Worm (Caenorhabditis elegans) whole organism, L3 larva: ENCODE results near the gene Y105C5B.18.

Source experiments
- R02D3.7 ChIP-seq: fragments of 150-350 bp; optimal IDR thresholded peaks from 2 replicates; lab custom pipeline; 2014; ENCODE audit warnings: missing biosample characterization, missing genetic modification characterization
- aly-2 ChIP-seq: fragments of 150-350 bp; optimal IDR thresholded peaks from 2 replicates; lab custom pipeline; 2014; ENCODE audit warnings: missing biosample characterization, missing genetic modification characterization
- lin-15B ChIP-seq: fragments of 150-350 bp; optimal IDR thresholded peaks from 2 replicates; lab custom pipeline; 2014; ENCODE audit warnings: missing biosample characterization, missing genetic modification characterization
- nhr-11 ChIP-seq: fragments of 150-350 bp; optimal IDR thresholded peaks from 2 replicates; lab custom pipeline; 2014; ENCODE audit warnings: missing biosample characterization, missing genetic modification characterization
- nhr-67 ChIP-seq: fragments of 150-350 bp; optimal IDR thresholded peaks from 2 replicates; lab custom pipeline; 2014; ENCODE audit warnings: missing biosample characterization, missing genetic modification characterization
- pqm-1 ChIP-seq: fragments of 150-350 bp; optimal IDR thresholded peaks from 2 replicates; lab custom pipeline; 2017; ENCODE audit warnings: missing biosample characterization, missing genetic modification characterization, inconsistent platforms
- snpc-4 ChIP-seq: fragments of 150-350 bp; optimal IDR thresholded peaks from 2 replicates; lab custom pipeline; 2014; ENCODE audit warnings: missing biosample characterization, missing genetic modification characterization
- ztf-4 ChIP-seq: fragments of 150-350 bp; optimal IDR thresholded peaks from 2 replicates; lab custom pipeline; 2014; ENCODE audit warnings: missing biosample characterization, missing genetic modification characterization

DNA sequence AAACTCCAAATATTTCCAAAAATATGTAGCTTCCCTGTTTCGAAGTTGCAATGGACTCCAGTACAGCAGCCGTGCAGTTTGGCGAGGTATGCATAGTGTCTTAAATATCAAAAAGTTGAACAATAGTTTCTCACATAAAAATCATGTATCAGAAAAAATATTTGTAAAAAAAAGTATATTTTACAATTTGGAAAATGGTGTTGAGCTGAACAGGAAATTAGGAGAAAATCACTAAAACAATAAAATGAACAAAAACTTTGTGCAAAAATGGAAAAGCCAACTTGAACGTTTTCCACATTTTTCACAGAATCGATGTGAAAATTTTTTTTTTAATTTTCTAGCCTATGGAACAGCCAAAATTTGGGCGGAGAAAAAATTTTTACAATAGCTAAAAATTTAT is 37.7 kb upstream of the Y105C5B.18 start, which contains the start of gene Y105C5B.8:
- TF ChIP-seq pqm-1 (tag; lab: Kevin White, UChicago) = no peak
- TF ChIP-seq snpc-4 = no peak
- TF ChIP-seq ztf-4 (tag; lab: Kevin White, UChicago) = no peak
- TF ChIP-seq aly-2 (tag; lab: Kevin White, UChicago) = no peak
- no peak for TF ChIP-seq nhr-11 (tag; lab: Kevin White, UChicago)
- no peak for TF ChIP-seq R02D3.7 (tag; lab: Kevin White, UChicago)
- no peak for TF ChIP-seq lin-15B (tag; lab: Kevin White, UChicago)
- TF ChIP-seq nhr-67 (tag; lab: Kevin White, UChicago) = no peak
